Worm (Caenorhabditis elegans) whole organism, mixed stage, embryonic: ENCODE measurements around the gene phy-2.

ENCODE experiments used
- ceh-83 ChIP-seq: fragments of 200-800 bp; sonication (Bioruptor generic); optimal IDR thresholded peaks from 2 replicates; lab custom pipeline; 2018; ENCODE audit warnings: mild to moderate bottlenecking, missing genetic modification characterization, missing compliant biosample characterization
- ces-1 ChIP-seq: fragments of 150-350 bp; optimal IDR thresholded peaks from 2 replicates; lab custom pipeline; 2014; ENCODE audit warnings: missing biosample characterization, missing genetic modification reagents, missing genetic modification characterization
- cnd-1 ChIP-seq: fragments of 200-800 bp; sonication (Bioruptor generic); optimal IDR thresholded peaks from 2 replicates; lab custom pipeline; 2018; ENCODE audit warnings: mild to moderate bottlenecking, missing genetic modification characterization, missing compliant biosample characterization
- elt-1 ChIP-seq: sonication (generic microtip); optimal IDR thresholded peaks from 2 replicates; lab custom pipeline; 2017; ENCODE audit warnings: missing genetic modification characterization, mild to moderate bottlenecking, missing compliant biosample characterization, antibody characterized with exemption, moderate library complexity, borderline replicate concordance; ENCODE audit not compliant: insufficient read depth
- hlh-1 ChIP-seq: fragments of 150-350 bp; optimal IDR thresholded peaks from 2 replicates; lab custom pipeline; 2014; ENCODE audit warnings: missing biosample characterization, missing genetic modification reagents, missing genetic modification characterization
- lsy-2 ChIP-seq: fragments of 150-350 bp; optimal IDR thresholded peaks from 2 replicates; lab custom pipeline; 2014; ENCODE audit warnings: missing biosample characterization, missing genetic modification characterization
- nhr-12 ChIP-seq: fragments of 150-350 bp; optimal IDR thresholded peaks from 2 replicates; lab custom pipeline; 2014; ENCODE audit warnings: missing biosample characterization, missing genetic modification characterization
- nhr-2 ChIP-seq: fragments of 150-350 bp; optimal IDR thresholded peaks from 2 replicates; lab custom pipeline; 2014; ENCODE audit warnings: missing biosample characterization, missing genetic modification characterization
- nhr-237 ChIP-seq: fragments of 150-350 bp; optimal IDR thresholded peaks from 2 replicates; lab custom pipeline; 2014; ENCODE audit warnings: missing biosample characterization, missing genetic modification characterization
- nhr-28 ChIP-seq: fragments of 150-350 bp; optimal IDR thresholded peaks from 2 replicates; lab custom pipeline; 2014; ENCODE audit warnings: missing biosample characterization, missing genetic modification characterization
- nhr-76 ChIP-seq: sonication (generic microtip); optimal IDR thresholded peaks from 2 replicates; lab custom pipeline; 2017; ENCODE audit warnings: missing biosample characterization, missing genetic modification characterization
- pha-4 ChIP-seq: fragments of 150-350 bp; optimal IDR thresholded peaks from 2 replicates; lab custom pipeline; 2018; ENCODE audit warnings: missing biosample characterization, missing genetic modification reagents, missing genetic modification characterization
- unc-39 ChIP-seq: fragments of 150-350 bp; optimal IDR thresholded peaks from 2 replicates; lab custom pipeline; 2014; ENCODE audit warnings: missing biosample characterization, missing genetic modification characterization
- unc-62 ChIP-seq: fragments of 150-350 bp; optimal IDR thresholded peaks from 2 replicates; lab custom pipeline; 2014; ENCODE audit warnings: missing biosample characterization, missing genetic modification reagents, missing genetic modification characterization

DNA sequence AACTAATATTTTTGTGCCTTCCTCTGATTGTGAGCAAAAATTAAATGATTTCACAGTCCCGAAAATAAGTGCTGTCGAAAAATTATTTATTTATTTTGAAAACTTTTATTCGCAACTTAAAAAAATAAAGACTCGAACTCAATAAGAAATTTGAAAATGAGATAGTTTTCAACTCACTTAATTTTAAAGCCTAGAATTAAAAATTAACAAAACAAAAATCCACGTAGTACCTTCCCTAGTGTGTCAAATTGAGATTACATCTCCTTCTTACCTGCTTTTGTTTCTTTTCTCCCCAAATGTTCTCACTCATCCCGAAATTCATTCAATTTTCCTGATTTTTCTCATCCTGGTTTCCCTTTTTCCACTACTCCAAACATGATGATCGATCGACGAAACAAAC, 3.5 kb upstream of the phy-2 start, which contains the start of gene F35G2.5:
- TF ChIP-seq nhr-12 (tag; lab: Kevin White, UChicago), result no peak
- no peak for TF ChIP-seq lsy-2 (tag; lab: Kevin White, UChicago)
- TF ChIP-seq nhr-28 (tag; lab: Kevin White, UChicago), result no peak
- TF ChIP-seq pha-4, result no peak
- no peak for TF ChIP-seq nhr-76 (tag; lab: Kevin White, UChicago)
- no peak for TF ChIP-seq elt-1
- no peak for TF ChIP-seq ces-1 (GFP tag; lab: Kevin White, UChicago)
- TF ChIP-seq unc-39 (tag; lab: Kevin White, UChicago), result no peak
- no peak for TF ChIP-seq cnd-1 (tag; lab: Kevin White, UChicago)
- no peak for TF ChIP-seq unc-62
- no peak for TF ChIP-seq nhr-2 (tag; lab: Kevin White, UChicago)
- no peak for TF ChIP-seq nhr-237 (tag; lab: Kevin White, UChicago)
- TF ChIP-seq ceh-83 (GFP tag; lab: Kevin White, UChicago), result no peak
- TF ChIP-seq hlh-1, result no peak
